Worm (Caenorhabditis elegans): ENCODE measurements around the gene rpoa-49.

Gene rpoa-49

ce11 chrII:44740-45139, at the start of gene rpoa-49:
rpoa-49 (plus strand) TSS chrII:45040.
- TF ChIP-seq ZK546.5 (tag; optimal IDR thresholded peaks at IDR 0.05) (no peak), lsy-2 (tag; optimal IDR thresholded peaks at IDR 0.05) (no peak), ztf-11 (tag; optimal IDR thresholded peaks at IDR 0.05) (no peak), nhr-237 (tag; optimal IDR thresholded peaks at IDR 0.05) (no peak), peb-1 (tag; optimal IDR thresholded peaks at IDR 0.05) (no peak), nhr-11 (tag; optimal IDR thresholded peaks at IDR 0.05) (no peak)

- TF ChIP-seq nhr-6 (tag; optimal IDR thresholded peaks at IDR 0.05) (peak; percentile 89), nhr-11 (tag; optimal IDR thresholded peaks at IDR 0.05) (no peak), nhr-25 (tag; optimal IDR thresholded peaks at IDR 0.05) (peak; percentile 13), egl-27 (tag; optimal IDR thresholded peaks at IDR 0.05) (no peak)
These were observed 44.3 kb upstream of the rpoa-49 start for ce11 chrII:586-985.

- TF ChIP-seq unc-55 (GFP tag; optimal IDR thresholded peaks at IDR 0.05) (peak; percentile 43), ama-1 (optimal IDR thresholded peaks at IDR 0.05) (no peak), nhr-11 (tag; optimal IDR thresholded peaks at IDR 0.05) (no peak), nhr-6 (tag; optimal IDR thresholded peaks at IDR 0.05) (peak; percentile 95)
These were observed 43.4 kb upstream of the rpoa-49 start, which contains the start of gene 2L52.1 for ce11 chrII:1334-1898. 2L52.1 (plus strand) TSS chrII:1848.

- TF ChIP-seq crh-2 (tag; optimal IDR thresholded peaks at IDR 0.05) (no peak), lin-13 (GFP tag; optimal IDR thresholded peaks at IDR 0.05) (no peak)
These were observed 40.0 kb upstream of the rpoa-49 start for ce11 chrII:4793-5192.

ce11 chrII:6349-6748, 38.5 kb upstream of the rpoa-49 start, which contains the start of gene osta-1:
osta-1 (plus strand) TSS chrII:6657.
- TF ChIP-seq R02D3.7 (tag; optimal IDR thresholded peaks at IDR 0.05) (no peak), blmp-1 (tag; optimal IDR thresholded peaks at IDR 0.05; ENCODE audit: insufficient read depth) (no peak), nhr-6 (tag; optimal IDR thresholded peaks at IDR 0.05) (peak; percentile 87), sma-9 (GFP tag; optimal IDR thresholded peaks at IDR 0.05) (no peak), sma-9 (tag; optimal IDR thresholded peaks at IDR 0.05) (no peak), ztf-1 (GFP tag; conservative IDR thresholded peaks at IDR 0.05) (no peak), nhr-25 (tag; optimal IDR thresholded peaks at IDR 0.05) (no peak)

- TF ChIP-seq nhr-6 (tag; optimal IDR thresholded peaks at IDR 0.05) (peak; percentile 88), ceh-82 (tag; optimal IDR thresholded peaks at IDR 0.05) (no peak)
These were observed 36.6 kb upstream of the rpoa-49 start for ce11 chrII:8212-8611.

ce11 chrII:11783-12182, 33.1 kb upstream of the rpoa-49 start, which contains the start of gene best-4:
best-4 (minus strand) TSS chrII:11883.
- TF ChIP-seq nhr-129 (tag; optimal IDR thresholded peaks at IDR 0.05) = no peak

ce11 chrII:12685-13084, 32.2 kb upstream of the rpoa-49 start, which contains the start of gene best-3:
best-3 (plus strand) TSS chrII:12985.
- TF ChIP-seq skn-1 (tag; optimal IDR thresholded peaks at IDR 0.05) (no peak), egl-27 (tag; optimal IDR thresholded peaks at IDR 0.05) (no peak), sma-9 (GFP tag; optimal IDR thresholded peaks at IDR 0.05) (no peak), sma-9 (tag; optimal IDR thresholded peaks at IDR 0.05) (no peak), dmd-4 (tag; optimal IDR thresholded peaks at IDR 0.05) (no peak), unc-62 (GFP tag; optimal IDR thresholded peaks at IDR 0.05) (no peak)

ce11 chrII:18787-19186, 26.1 kb upstream of the rpoa-49 start:
- TF ChIP-seq lin-11 (tag; optimal IDR thresholded peaks at IDR 0.05) (peak; percentile 32), nhr-25 (tag; optimal IDR thresholded peaks at IDR 0.05) (peak; percentile 82), snpc-4 (tag; optimal IDR thresholded peaks at IDR 0.05) (no peak), ceh-16 (tag; optimal IDR thresholded peaks at IDR 0.05) (no peak), zag-1 (tag; optimal IDR thresholded peaks at IDR 0.05) (peak; percentile 41), lin-39 (tag; optimal IDR thresholded peaks at IDR 0.05) (no peak), ztf-4 (tag; optimal IDR thresholded peaks at IDR 0.05) (no peak), elt-3 (tag; optimal IDR thresholded peaks at IDR 0.05) (no peak), nhr-21 (tag; optimal IDR thresholded peaks at IDR 0.05) (peak; percentile 70), ama-1 (optimal IDR thresholded peaks at IDR 0.05) (no peak), nhr-6 (tag; optimal IDR thresholded peaks at IDR 0.05) (peak; percentile 98), skn-1 (tag; optimal IDR thresholded peaks at IDR 0.05) (no peak), nhr-23 (tag; optimal IDR thresholded peaks at IDR 0.05) (no peak), R02D3.7 (tag; optimal IDR thresholded peaks at IDR 0.05) (no peak), Y55F3AM.14 (GFP tag; optimal IDR thresholded peaks at IDR 0.05) (no peak), nhr-77 (tag; optimal IDR thresholded peaks at IDR 0.05) (no peak), gmeb-1 (tag; optimal IDR thresholded peaks at IDR 0.05) (no peak), mbf-1 (tag; optimal IDR thresholded peaks at IDR 0.05) (no peak), C34F6.9 (tag; optimal IDR thresholded peaks at IDR 0.05) (peak; percentile 85), elt-1 (tag; optimal IDR thresholded peaks at IDR 0.05) (no peak)
